Worm (Caenorhabditis elegans): Measurements from ENCODE around the gene cat-1.
A peak's percentile ranks its signal among the peaks of the same experiment; 100 is the strongest.

cat-1 gene

DNA sequence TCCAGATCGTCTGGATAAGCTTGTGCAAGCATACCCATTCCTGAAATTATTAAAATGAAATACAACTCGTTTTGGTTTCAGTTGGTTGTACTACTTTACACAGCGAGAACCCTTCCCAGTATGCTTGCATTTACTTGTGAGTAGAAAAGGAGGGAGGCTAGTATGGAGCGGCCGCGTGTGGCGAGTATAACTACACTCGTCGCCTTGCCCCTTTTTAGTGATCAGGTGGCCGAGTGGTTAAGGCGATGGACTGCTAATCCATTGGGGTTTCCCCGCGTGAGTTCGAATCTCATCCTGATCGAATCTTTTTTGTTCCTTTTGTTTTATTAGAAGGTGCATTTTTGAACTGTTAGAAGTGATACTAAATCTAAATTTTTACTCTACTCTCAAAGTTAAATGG, 2.7 kb downstream of the cat-1 start (continued):
- no peak for TF ChIP-seq lin-39 (tag; optimal IDR thresholded peaks at IDR 0.05)
- no peak for TF ChIP-seq nhr-76 (tag; optimal IDR thresholded peaks at IDR 0.05)

DNA sequence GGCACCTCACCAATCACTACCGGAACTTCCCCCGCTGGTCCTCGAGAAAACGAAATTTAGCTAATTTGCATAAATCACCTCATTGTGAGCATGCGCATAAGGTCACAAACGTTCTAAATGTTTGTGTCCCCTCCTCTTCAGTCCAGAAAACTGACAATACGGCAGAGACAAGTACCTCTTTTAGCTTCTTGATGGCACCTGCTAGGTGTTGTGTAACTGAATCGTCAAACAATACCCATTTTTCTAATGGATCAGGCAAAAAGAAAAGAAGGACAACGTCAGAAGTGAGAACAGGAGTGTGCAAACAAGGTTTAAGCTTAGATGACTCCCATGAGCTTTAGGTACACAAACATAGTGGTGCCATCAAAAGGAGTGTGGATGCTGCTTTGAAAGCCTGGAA, 11.0 kb downstream of the cat-1 start:
- TF ChIP-seq ceh-82 (tag; optimal IDR thresholded peaks at IDR 0.05) (no peak), egl-27 (tag; optimal IDR thresholded peaks at IDR 0.05) (no peak), nhr-12 (tag; optimal IDR thresholded peaks at IDR 0.05) (no peak), nhr-237 (tag; optimal IDR thresholded peaks at IDR 0.05) (no peak), nhr-43 (tag; optimal IDR thresholded peaks at IDR 0.05; ENCODE audit: poor library complexity, severe bottlenecking) (no peak), nhr-76 (tag; optimal IDR thresholded peaks at IDR 0.05) (no peak), ama-1 (optimal IDR thresholded peaks at IDR 0.05) (no peak), sea-2 (GFP tag; optimal IDR thresholded peaks at IDR 0.05) (no peak), unc-62 (GFP tag; optimal IDR thresholded peaks at IDR 0.05) (no peak)

DNA sequence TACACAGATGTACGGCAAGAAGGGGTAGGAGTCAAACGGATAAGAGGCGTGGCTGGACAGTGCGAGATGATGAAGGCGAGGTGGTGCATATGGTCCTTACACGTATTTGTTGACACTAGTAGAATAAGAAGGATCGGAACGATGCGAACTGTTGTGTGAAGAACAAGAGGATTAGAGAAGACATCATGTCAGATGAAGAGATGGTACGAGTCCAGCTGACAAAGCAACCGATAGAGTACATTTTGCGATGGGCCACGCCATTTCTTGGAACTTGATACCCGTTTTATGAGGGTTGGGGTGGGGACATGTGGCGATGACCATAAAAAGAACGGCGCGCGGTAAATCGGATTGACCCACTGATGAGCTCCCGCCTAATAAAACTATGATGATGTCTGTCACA, 12.1 kb downstream of the cat-1 start:
- TF ChIP-seq elt-3 (tag; optimal IDR thresholded peaks at IDR 0.05) (no peak), lin-15B (tag; optimal IDR thresholded peaks at IDR 0.05) (no peak), nhr-43 (tag; optimal IDR thresholded peaks at IDR 0.05; ENCODE audit: poor library complexity, severe bottlenecking) (no peak), hmg-11 (tag; optimal IDR thresholded peaks at IDR 0.05) (no peak), tbx-2 (tag; optimal IDR thresholded peaks at IDR 0.05) (no peak), mml-1 (tag; optimal IDR thresholded peaks at IDR 0.05) (no peak), daf-12 (tag; optimal IDR thresholded peaks at IDR 0.05) (no peak), sea-2 (GFP tag; optimal IDR thresholded peaks at IDR 0.05) (no peak), nhr-11 (tag; optimal IDR thresholded peaks at IDR 0.05) (no peak), nhr-76 (tag; optimal IDR thresholded peaks at IDR 0.05) (no peak), mdl-1 (tag; optimal IDR thresholded peaks at IDR 0.05) (no peak), nhr-67 (tag; optimal IDR thresholded peaks at IDR 0.05) (no peak), lsy-12 (tag; optimal IDR thresholded peaks at IDR 0.05) (no peak), pqm-1 (tag; optimal IDR thresholded peaks at IDR 0.05) (no peak), ztf-4 (tag; optimal IDR thresholded peaks at IDR 0.05) (no peak), fkh-2 (tag; optimal IDR thresholded peaks at IDR 0.05) (no peak), nhr-237 (tag; optimal IDR thresholded peaks at IDR 0.05) (no peak), elt-2 (tag; optimal IDR thresholded peaks at IDR 0.05) (no peak)

DNA sequence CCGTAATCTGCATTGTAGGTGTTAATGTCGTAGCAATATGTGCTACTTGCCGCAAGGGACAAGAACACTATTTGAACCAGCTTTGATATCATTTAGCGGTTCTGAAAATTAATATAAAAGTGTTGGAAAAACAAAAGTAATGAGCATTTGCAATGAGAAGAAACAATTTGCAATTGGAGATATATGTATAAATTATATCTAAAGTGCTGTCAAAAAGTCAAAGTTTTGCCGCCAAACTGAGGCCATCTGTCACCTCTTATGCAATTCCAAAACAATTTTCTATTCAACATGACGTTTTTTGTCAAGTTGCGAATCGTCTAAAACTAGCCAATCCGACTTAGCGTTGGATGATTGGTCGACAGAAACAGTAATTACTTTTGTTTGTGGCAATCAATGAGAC, 13.3 kb downstream of the cat-1 start, which contains the start of gene W01C8.5:
Gene W01C8.5 (minus strand): TSS at position 101 of the 400 bp plus-strand sequence.
- TF ChIP-seq fkh-10 (GFP tag; optimal IDR thresholded peaks at IDR 0.05) (no peak), nhr-25 (tag; optimal IDR thresholded peaks at IDR 0.05) (no peak), snpc-4 (tag; optimal IDR thresholded peaks at IDR 0.05) (no peak)

DNA sequence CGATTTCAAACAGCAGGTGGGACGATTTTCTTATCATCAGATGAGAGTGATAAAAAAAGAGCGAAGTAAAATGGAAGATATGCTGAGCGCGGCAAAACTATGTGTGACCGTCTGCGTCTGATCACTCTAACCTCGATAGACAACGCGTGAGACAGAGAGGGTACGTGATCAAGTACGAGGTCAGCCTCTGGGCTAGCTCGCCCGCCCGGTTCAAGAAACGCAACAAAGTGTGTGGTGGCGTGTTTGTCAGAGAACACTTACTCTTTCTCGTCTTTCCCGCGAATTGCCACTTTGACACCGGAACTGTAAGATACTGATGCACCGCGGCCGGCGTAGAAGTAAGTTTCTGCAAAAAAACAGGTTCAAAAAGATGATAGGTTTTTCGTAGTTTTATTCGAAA, 14.3 kb downstream of the cat-1 start:
- TF ChIP-seq jun-1 (tag; optimal IDR thresholded peaks at IDR 0.05) (peak; percentile 80), tbx-2 (tag; optimal IDR thresholded peaks at IDR 0.05) (no peak), nhr-25 (tag; optimal IDR thresholded peaks at IDR 0.05) (peak; percentile 45), mdl-1 (tag; optimal IDR thresholded peaks at IDR 0.05) (peak; percentile 66), ceh-28 (tag; optimal IDR thresholded peaks at IDR 0.05) (peak; percentile 35), pqm-1 (tag; optimal IDR thresholded peaks at IDR 0.05) (peak; percentile 60), unc-39 (tag; optimal IDR thresholded peaks at IDR 0.05) (no peak), nhr-43 (tag; optimal IDR thresholded peaks at IDR 0.05; ENCODE audit: poor library complexity, severe bottlenecking) (peak; percentile 48), egl-27 (tag; optimal IDR thresholded peaks at IDR 0.05) (peak; percentile 18), nhr-23 (tag; optimal IDR thresholded peaks at IDR 0.05) (peak; percentile 67), elt-2 (tag; optimal IDR thresholded peaks at IDR 0.05) (peak; percentile 89), unc-62 (GFP tag; optimal IDR thresholded peaks at IDR 0.05) (peak; percentile 23), pha-4 (tag; optimal IDR thresholded peaks at IDR 0.05) (peak; percentile 49), lin-39 (tag; optimal IDR thresholded peaks at IDR 0.05) (peak; percentile 28), nfya-1 (tag; optimal IDR thresholded peaks at IDR 0.05; ENCODE audit: insufficient read depth) (peak; percentile 13), nhr-67 (tag; optimal IDR thresholded peaks at IDR 0.05) (no peak)

DNA sequence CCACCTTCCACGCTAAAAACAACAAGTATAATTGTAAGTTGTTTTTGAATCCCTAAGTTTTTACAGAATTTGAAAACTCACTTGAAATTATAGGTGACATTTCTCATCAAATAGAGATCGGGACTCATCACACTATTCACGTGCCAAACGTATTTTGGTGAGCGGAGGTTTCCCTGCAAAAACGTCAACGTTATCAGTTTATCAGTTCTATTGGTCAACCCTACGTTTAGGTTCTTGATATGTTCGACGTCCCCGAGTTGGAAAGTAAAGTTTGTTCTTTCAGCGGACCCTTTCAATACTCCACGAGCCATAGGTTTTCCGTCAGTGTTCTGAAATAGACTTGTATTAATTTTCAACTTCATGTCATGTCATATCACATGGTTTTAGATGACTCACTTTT, 15.1 kb downstream of the cat-1 start:
- peak; percentile 5 for TF ChIP-seq nhr-23 (tag; optimal IDR thresholded peaks at IDR 0.05)
- no peak for TF ChIP-seq fkh-2 (tag; optimal IDR thresholded peaks at IDR 0.05)
- peak; percentile 23 for TF ChIP-seq pqm-1 (tag; optimal IDR thresholded peaks at IDR 0.05)
- TF ChIP-seq elt-2 (tag; optimal IDR thresholded peaks at IDR 0.05): peak; percentile 44

All from whole organism, L3 larva.